Worm (Caenorhabditis elegans): ENCODE measurements around the gene str-149.

The str-149 gene

ce11 chrV:16589488-16589887 is 16.2 kb downstream of the str-149 start:
- TF ChIP-seq ref-1 (GFP tag; conservative IDR thresholded peaks at IDR 0.05) (no peak), cog-1 (tag; optimal IDR thresholded peaks at IDR 0.05) (no peak), tab-1 (GFP tag; IDR thresholded peaks at IDR 0.05) (no peak)

- TF ChIP-seq klf-2 (GFP tag; conservative IDR thresholded peaks at IDR 0.05), result peak; percentile 77
- TF ChIP-seq flt-1 (GFP tag; IDR thresholded peaks at IDR 0.05), result peak; percentile 89
- peak; percentile 71 for TF ChIP-seq ztf-29 (GFP tag; IDR thresholded peaks at IDR 0.05)
- TF ChIP-seq T22C8.4 (GFP tag; IDR thresholded peaks at IDR 0.05), result peak; percentile 70
- TF ChIP-seq ref-1 (GFP tag; conservative IDR thresholded peaks at IDR 0.05), result peak; percentile 65
- TF ChIP-seq ztf-23 (GFP tag; IDR thresholded peaks at IDR 0.05), result peak; percentile 87
- TF ChIP-seq tab-1 (GFP tag; IDR thresholded peaks at IDR 0.05), result peak; percentile 86
- TF ChIP-seq med-1 (GFP tag; optimal IDR thresholded peaks at IDR 0.05; ENCODE audit: insufficient read depth), result peak; percentile 1
- TF ChIP-seq cog-1 (tag; optimal IDR thresholded peaks at IDR 0.05), result peak; percentile 26
These were observed 18.9 kb downstream of the str-149 start, which contains the start of gene srh-269 for ce11 chrV:16591992-16592798. srh-269 (minus strand) TSS chrV:16592042.

- TF ChIP-seq ztf-29 (GFP tag; IDR thresholded peaks at IDR 0.05), result peak; percentile 80; the same call in 1 of the 2 replicates
- no peak for TF ChIP-seq klf-2 (GFP tag; conservative IDR thresholded peaks at IDR 0.05)
These were observed 19.9 kb downstream of the str-149 start for ce11 chrV:16592947-16593791.

- 0 out of 2 replicates have a peak, but pooled peaks have one; percentile 9 for TF ChIP-seq tab-1 (GFP tag; IDR thresholded peaks at IDR 0.05)
- TF ChIP-seq flt-1 (GFP tag; IDR thresholded peaks at IDR 0.05), result no peak
- TF ChIP-seq med-1 (GFP tag; optimal IDR thresholded peaks at IDR 0.05; ENCODE audit: insufficient read depth), result no peak
- TF ChIP-seq klf-2 (GFP tag; conservative IDR thresholded peaks at IDR 0.05), result no peak
- no peak for TF ChIP-seq ztf-23 (GFP tag; IDR thresholded peaks at IDR 0.05)
- no peak for TF ChIP-seq cog-1 (tag; optimal IDR thresholded peaks at IDR 0.05)
- TF ChIP-seq ztf-29 (GFP tag; IDR thresholded peaks at IDR 0.05), result no peak
- TF ChIP-seq ref-1 (GFP tag; conservative IDR thresholded peaks at IDR 0.05), result no peak
These were observed 20.5 kb downstream of the str-149 start for ce11 chrV:16593792-16594059.

- no peak for TF ChIP-seq ztf-29 (GFP tag; IDR thresholded peaks at IDR 0.05)
- TF ChIP-seq tab-1 (GFP tag; IDR thresholded peaks at IDR 0.05), result no peak
- TF ChIP-seq ref-1 (GFP tag; conservative IDR thresholded peaks at IDR 0.05), result no peak
- no peak for TF ChIP-seq med-1 (GFP tag; optimal IDR thresholded peaks at IDR 0.05; ENCODE audit: insufficient read depth)
- no peak for TF ChIP-seq ztf-23 (GFP tag; IDR thresholded peaks at IDR 0.05)
- no peak for TF ChIP-seq T22C8.4 (GFP tag; IDR thresholded peaks at IDR 0.05)
- no peak for TF ChIP-seq flt-1 (GFP tag; IDR thresholded peaks at IDR 0.05)
- no peak for TF ChIP-seq cog-1 (tag; optimal IDR thresholded peaks at IDR 0.05)
- no peak for TF ChIP-seq klf-2 (GFP tag; conservative IDR thresholded peaks at IDR 0.05)
These were observed 21.2 kb downstream of the str-149 start for ce11 chrV:16594514-16594913.

ce11 chrV:16595140-16595791 is 22.0 kb downstream of the str-149 start, which contains the start of gene cpl-1:
cpl-1 (minus strand) TSS chrV:16595346.
- TF ChIP-seq med-1 (GFP tag; optimal IDR thresholded peaks at IDR 0.05; ENCODE audit: insufficient read depth) (no peak), cog-1 (tag; optimal IDR thresholded peaks at IDR 0.05) (no peak), ref-1 (GFP tag; conservative IDR thresholded peaks at IDR 0.05) (no peak), T22C8.4 (GFP tag; IDR thresholded peaks at IDR 0.05) (no peak), flt-1 (GFP tag; IDR thresholded peaks at IDR 0.05) (no peak), ztf-23 (GFP tag; IDR thresholded peaks at IDR 0.05) (no peak), tab-1 (GFP tag; IDR thresholded peaks at IDR 0.05) (no peak), klf-2 (GFP tag; conservative IDR thresholded peaks at IDR 0.05) (no peak), ztf-29 (GFP tag; IDR thresholded peaks at IDR 0.05) (no peak)

- TF ChIP-seq cog-1 (tag; optimal IDR thresholded peaks at IDR 0.05), result no peak
- TF ChIP-seq ztf-23 (GFP tag; IDR thresholded peaks at IDR 0.05), result no peak
These were observed 22.8 kb downstream of the str-149 start for ce11 chrV:16596102-16596501.

ce11 chrV:16598437-16598836 is 25.2 kb downstream of the str-149 start:
- TF ChIP-seq ztf-29 (GFP tag; IDR thresholded peaks at IDR 0.05) (no peak), med-1 (GFP tag; optimal IDR thresholded peaks at IDR 0.05; ENCODE audit: insufficient read depth) (no peak), T22C8.4 (GFP tag; IDR thresholded peaks at IDR 0.05) (no peak), cog-1 (tag; optimal IDR thresholded peaks at IDR 0.05) (no peak), ref-1 (GFP tag; conservative IDR thresholded peaks at IDR 0.05) (no peak), flt-1 (GFP tag; IDR thresholded peaks at IDR 0.05) (no peak), ztf-23 (GFP tag; IDR thresholded peaks at IDR 0.05) (no peak), klf-2 (GFP tag; conservative IDR thresholded peaks at IDR 0.05) (no peak), tab-1 (GFP tag; IDR thresholded peaks at IDR 0.05) (no peak)

ce11 chrV:16599835-16600234 is 26.6 kb downstream of the str-149 start:
- TF ChIP-seq klf-2 (GFP tag; conservative IDR thresholded peaks at IDR 0.05) (no peak), ref-1 (GFP tag; conservative IDR thresholded peaks at IDR 0.05) (no peak), ztf-23 (GFP tag; IDR thresholded peaks at IDR 0.05) (no peak), tab-1 (GFP tag; IDR thresholded peaks at IDR 0.05) (no peak), T22C8.4 (GFP tag; IDR thresholded peaks at IDR 0.05) (no peak), cog-1 (tag; optimal IDR thresholded peaks at IDR 0.05) (no peak), med-1 (GFP tag; optimal IDR thresholded peaks at IDR 0.05; ENCODE audit: insufficient read depth) (no peak), flt-1 (GFP tag; IDR thresholded peaks at IDR 0.05) (no peak), ztf-29 (GFP tag; IDR thresholded peaks at IDR 0.05) (no peak)

Data from whole organism, midembryonic.